Fruit fly (Drosophila melanogaster): ENCODE results near the gene fzr.

Gene fzr

DNA sequence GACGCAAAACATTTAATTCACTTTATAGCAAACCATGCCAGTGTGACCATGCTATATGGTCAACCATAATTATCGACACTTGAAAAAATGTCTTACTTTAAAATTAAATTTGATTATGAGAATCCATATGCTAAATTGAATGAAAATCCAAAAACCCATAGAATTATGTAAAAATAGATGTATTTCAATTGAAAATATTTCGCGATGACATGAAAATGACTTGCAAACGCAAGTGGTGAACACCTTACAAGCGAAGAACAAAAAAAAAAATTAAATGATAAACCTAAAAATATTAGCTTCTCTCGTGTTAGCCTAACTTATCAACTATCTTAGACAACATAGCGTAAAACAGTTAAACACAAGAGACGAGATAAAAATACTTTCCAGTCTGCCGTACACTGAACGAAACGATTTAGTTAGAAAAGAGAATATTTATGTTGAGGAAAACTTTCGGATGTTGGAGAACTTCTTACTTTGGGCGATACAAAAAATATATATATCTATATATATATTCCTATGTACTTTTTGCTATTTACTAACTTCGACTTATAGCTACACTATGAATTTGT, 560 bp upstream of the fzr start (continued):
- TF ChIP-seq NfI (GFP tag; optimal IDR thresholded peaks at IDR 0.05): peak; percentile 50
- no peak for TF ChIP-seq sima (GFP tag; optimal IDR thresholded peaks at IDR 0.05)
- TF ChIP-seq CG10654 (GFP tag; optimal IDR thresholded peaks at IDR 0.05): peak; percentile 21
- peak; percentile 3 for TF ChIP-seq shn (GFP tag; optimal IDR thresholded peaks at IDR 0.05)
- no peak for TF ChIP-seq CG7745 (tag; optimal IDR thresholded peaks at IDR 0.05)
- peak; percentile 68 for TF ChIP-seq Drgx (GFP tag; IDR thresholded peaks at IDR 0.05)
- TF ChIP-seq CG11723 (GFP tag; optimal IDR thresholded peaks at IDR 0.05): peak; percentile 7
- TF ChIP-seq E2f2 (GFP tag; IDR thresholded peaks at IDR 0.05): peak; percentile 8; the same call in 1 of the 2 replicates
- TF ChIP-seq CG9437 (GFP tag; optimal IDR thresholded peaks at IDR 0.05): no peak
- peak; percentile 23 for TF ChIP-seq slp2 (GFP tag; optimal IDR thresholded peaks at IDR 0.05)
- TF ChIP-seq Fer2 (tag; optimal IDR thresholded peaks at IDR 0.05): no peak
- no peak for TF ChIP-seq CG1529 (GFP tag; optimal IDR thresholded peaks at IDR 0.05)
- TF ChIP-seq ind (GFP tag; optimal IDR thresholded peaks at IDR 0.05): peak; percentile 50
- peak; percentile 45 for TF ChIP-seq CG13775 (GFP tag; optimal IDR thresholded peaks at IDR 0.05)
- peak; percentile 24 for TF ChIP-seq NC2β (GFP tag; optimal IDR thresholded peaks at IDR 0.05)
- TF ChIP-seq CG6654 (GFP tag; optimal IDR thresholded peaks at IDR 0.05): peak; percentile 3
- TF ChIP-seq bsh (GFP tag; optimal IDR thresholded peaks at IDR 0.05): peak; percentile 30 to 58
- no peak for TF ChIP-seq CG6683 (GFP tag; optimal IDR thresholded peaks at IDR 0.05)
- TF ChIP-seq H15 (GFP tag; IDR thresholded peaks at IDR 0.05): 0 out of 3 replicates have a peak, but pooled peaks have one; percentile 45
- TF ChIP-seq CG14050 (GFP tag; IDR thresholded peaks at IDR 0.05): peak; percentile 47; the same call in 1 of the 3 replicates
- TF ChIP-seq pros (GFP tag; optimal IDR thresholded peaks at IDR 0.05): no peak
- TF ChIP-seq onecut (GFP tag; IDR thresholded peaks at IDR 0.05): no peak; the same call in 1 of the 2 replicates
- TF ChIP-seq CG11398 (GFP tag; optimal IDR thresholded peaks at IDR 0.05): peak; percentile 32
- TF ChIP-seq oc (tag; optimal IDR thresholded peaks at IDR 0.05): no peak
- TF ChIP-seq sd (tag; optimal IDR thresholded peaks at IDR 0.05): no peak
- TF ChIP-seq gce (GFP tag; IDR thresholded peaks at IDR 0.05): no peak; the same call in 2 of the 3 replicates
- peak; percentile 13 for TF ChIP-seq CG5245 (GFP tag; optimal IDR thresholded peaks at IDR 0.05)
- no peak for TF ChIP-seq p53 (GFP tag; optimal IDR thresholded peaks at IDR 0.05)
- TF ChIP-seq CG15696 (tag; optimal IDR thresholded peaks at IDR 0.05): peak; percentile 19
- TF ChIP-seq MTF-1 (GFP tag; optimal IDR thresholded peaks at IDR 0.05; ENCODE audit: borderline replicate concordance): no peak
- TF ChIP-seq Doc2 (GFP tag; IDR thresholded peaks at IDR 0.05): no peak
- peak; percentile 67 for TF ChIP-seq tio (GFP tag; optimal IDR thresholded peaks at IDR 0.05)
- no peak for TF ChIP-seq gfzf (GFP tag; optimal IDR thresholded peaks at IDR 0.05)
- TF ChIP-seq Ravus (GFP tag; IDR thresholded peaks at IDR 0.05): no peak
- TF ChIP-seq CG3281 (GFP tag; optimal IDR thresholded peaks at IDR 0.05): peak; percentile 50
- TF ChIP-seq Ada2b (GFP tag; IDR thresholded peaks at IDR 0.05): no peak; the same call in 1 of the 2 replicates
- peak; percentile 26 for TF ChIP-seq HHEX (GFP tag; optimal IDR thresholded peaks at IDR 0.05)
- TF ChIP-seq CTCF (GFP tag; optimal IDR thresholded peaks at IDR 0.05): no peak
- peak; percentile 43 for TF ChIP-seq Camta (GFP tag; optimal IDR thresholded peaks at IDR 0.05)
- no peak for TF ChIP-seq CG6765 (GFP tag; optimal IDR thresholded peaks at IDR 0.05)
- no peak for TF ChIP-seq Dp (GFP tag; optimal IDR thresholded peaks at IDR 0.05)
- peak; percentile 13 for TF ChIP-seq kah (GFP tag; optimal IDR thresholded peaks at IDR 0.05)
- TF ChIP-seq B-H2 (GFP tag; optimal IDR thresholded peaks at IDR 0.05): no peak
- no peak for TF ChIP-seq CkIIα-i1 (GFP tag; IDR thresholded peaks at IDR 0.05)
- TF ChIP-seq CG31388 (GFP tag; optimal IDR thresholded peaks at IDR 0.05): no peak
- TF ChIP-seq CG9876 (GFP tag; optimal IDR thresholded peaks at IDR 0.05): no peak
- TF ChIP-seq zf30C (GFP tag; optimal IDR thresholded peaks at IDR 0.05): peak; percentile 90
- no peak for TF ChIP-seq TFAM (GFP tag; optimal IDR thresholded peaks at IDR 0.05)
- TF ChIP-seq CG6791 (GFP tag; IDR thresholded peaks at IDR 0.05; ENCODE audit: partially characterized antibody): no peak
- no peak for TF ChIP-seq CG31365 (tag; optimal IDR thresholded peaks at IDR 0.05)
- peak; percentile 38; the same call in 1 of the 2 replicates for TF ChIP-seq bowl (GFP tag; IDR thresholded peaks at IDR 0.05)
